Worm (Caenorhabditis elegans) whole organism, L1 larva: ENCODE measurements around the gene F44D12.2.

Experiments used
- C16A3.4 ChIP-seq: fragments of 150-350 bp; optimal IDR thresholded peaks from 2 replicates; lab custom pipeline; 2014; ENCODE audit warnings: missing biosample characterization, missing genetic modification characterization
- C34B4.2 ChIP-seq: sonication (generic microtip); optimal IDR thresholded peaks from 2 replicates; lab custom pipeline; 2017; ENCODE audit warnings: mild to moderate bottlenecking, missing genetic modification characterization, missing compliant biosample characterization
- F16B12.6 ChIP-seq: fragments of 150-350 bp; optimal IDR thresholded peaks from 2 replicates; lab custom pipeline; 2014; ENCODE audit warnings: missing biosample characterization, missing genetic modification characterization
- alr-1 ChIP-seq: fragments of 200-800 bp; sonication (Bioruptor generic); optimal IDR thresholded peaks from 2 replicates; lab custom pipeline; 2018; ENCODE audit warnings: borderline replicate concordance, mild to moderate bottlenecking, missing genetic modification characterization, missing compliant biosample characterization
- ama-1 ChIP-seq: fragments of 150-350 bp; optimal IDR thresholded peaks from 2 replicates; lab custom pipeline; 2014
- ceh-63 ChIP-seq: fragments of 200-800 bp; sonication (Bioruptor generic); optimal IDR thresholded peaks from 2 replicates; lab custom pipeline; 2018; ENCODE audit warnings: mild to moderate bottlenecking, missing genetic modification characterization, missing compliant biosample characterization
- ceh-82 ChIP-seq, 3 experiments: fragments of 150-350 bp in 1 of 3; sonication (generic microtip) in 2 of 3; optimal IDR thresholded peaks; 2 replicates each; lab custom pipeline; 2014 to 2017; ENCODE audit warnings: missing biosample characterization in 3 of 3, missing genetic modification characterization in 3 of 3
- ceh-88 ChIP-seq: fragments of 200-800 bp; sonication (Bioruptor generic); IDR thresholded peaks from 2 replicates; pipeline ENCODE4 v1.3.6; 2022; ENCODE audit warnings: missing genetic modification characterization, missing compliant biosample characterization
- ces-1 ChIP-seq: fragments of 150-350 bp; optimal IDR thresholded peaks from 2 replicates; lab custom pipeline; 2014; ENCODE audit warnings: missing biosample characterization, missing genetic modification reagents, missing genetic modification characterization
- dpl-1 ChIP-seq, 3 experiments: fragments of 150-350 bp in 2 of 3; sonication (generic microtip) in 1 of 3; optimal IDR thresholded peaks; 2 replicates each; lab custom pipeline; 2014 to 2017; ENCODE audit warnings: missing biosample characterization in 3 of 3, missing genetic modification characterization in 3 of 3, missing genetic modification reagents in 3 of 3
- efl-3 ChIP-seq: fragments of 200-800 bp; sonication (Bioruptor generic); optimal IDR thresholded peaks from 2 replicates; lab custom pipeline; 2018; ENCODE audit warnings: mild to moderate bottlenecking, missing genetic modification characterization, missing compliant biosample characterization
- elt-2 ChIP-seq: sonication (generic microtip); optimal IDR thresholded peaks from 2 replicates; lab custom pipeline; 2016; ENCODE audit warnings: missing genetic modification characterization, mild to moderate bottlenecking, inconsistent platforms, missing compliant biosample characterization, missing genetic modification reagents
- elt-3 ChIP-seq, 6 experiments: fragments of 150-350 bp in 1 of 6; sonication (generic microtip); optimal IDR thresholded peaks; 2 replicates each; lab custom pipeline; 2017 to 2018; ENCODE audit warnings: missing biosample characterization in 6 of 6, missing genetic modification characterization in 6 of 6, inconsistent platforms in 1 of 6
- ets-5 ChIP-seq: fragments of 200-800 bp; sonication (Bioruptor generic); IDR thresholded peaks from 2 replicates; pipeline ENCODE4 v1.3.6; 2022; ENCODE audit warnings: missing genetic modification characterization, missing compliant biosample characterization
- fkh-10 ChIP-seq: sonication (generic microtip); optimal IDR thresholded peaks from 2 replicates; lab custom pipeline; 2017; ENCODE audit warnings: missing biosample characterization, missing genetic modification reagents, missing genetic modification characterization
- fkh-4 ChIP-seq: sonication (generic microtip); optimal IDR thresholded peaks from 2 replicates; lab custom pipeline; 2016; ENCODE audit warnings: missing compliant biosample characterization, missing genetic modification characterization, borderline replicate concordance
- fkh-8 ChIP-seq: sonication (generic microtip); optimal IDR thresholded peaks from 2 replicates; lab custom pipeline; 2016; ENCODE audit warnings: mild to moderate bottlenecking, missing genetic modification characterization, missing compliant biosample characterization
- grh-1 ChIP-seq: fragments of 200-800 bp; sonication (Bioruptor generic); IDR thresholded peaks from 2 replicates; pipeline ENCODE4 v1.3.6; 2022; ENCODE audit warnings: missing genetic modification reagents, missing genetic modification characterization, missing compliant biosample characterization
- hlh-17 ChIP-seq: fragments of 200-800 bp; sonication (Bioruptor generic); optimal IDR thresholded peaks from 2 replicates; lab custom pipeline; 2018; ENCODE audit warnings: missing genetic modification characterization, mild to moderate bottlenecking, missing compliant biosample characterization, moderate library complexity, borderline replicate concordance
- lin-13 ChIP-seq: fragments of 150-350 bp; optimal IDR thresholded peaks from 2 replicates; lab custom pipeline; 2014; ENCODE audit warnings: missing biosample characterization, missing genetic modification reagents, missing genetic modification characterization
- lin-14 ChIP-seq: fragments of 200-800 bp; sonication (Bioruptor generic); optimal IDR thresholded peaks from 2 replicates; lab custom pipeline; 2018; ENCODE audit warnings: mild to moderate bottlenecking, missing genetic modification characterization, moderate library complexity, missing compliant biosample characterization
- lin-39 ChIP-seq: fragments of 150-350 bp; optimal IDR thresholded peaks from 2 replicates; lab custom pipeline; 2014; ENCODE audit warnings: missing biosample characterization, missing genetic modification reagents, missing genetic modification characterization
- lir-3 ChIP-seq: sonication (generic microtip); optimal IDR thresholded peaks from 2 replicates; lab custom pipeline; 2016; ENCODE audit warnings: mild to moderate bottlenecking, missing genetic modification characterization, moderate library complexity, missing compliant biosample characterization; ENCODE audit not compliant: poor library complexity
- lsy-2 ChIP-seq, 2 experiments: fragments of 150-350 bp; optimal IDR thresholded peaks; 2 replicates each; lab custom pipeline; 2014; ENCODE audit warnings: missing biosample characterization in 2 of 2, missing genetic modification characterization in 2 of 2
- mab-9 ChIP-seq: fragments of 200-800 bp; sonication (Bioruptor generic); IDR thresholded peaks from 2 replicates; pipeline ENCODE4 v1.3.6; 2022; ENCODE audit warnings: missing genetic modification reagents, missing genetic modification characterization, missing compliant biosample characterization
- mdl-1 ChIP-seq, 2 experiments: fragments of 150-350 bp; optimal IDR thresholded peaks; 2 replicates each; lab custom pipeline; 2014 to 2017; ENCODE audit warnings: missing biosample characterization in 2 of 2, missing genetic modification characterization in 2 of 2, inconsistent platforms in 1 of 2
- mef-2 ChIP-seq: fragments of 150-350 bp; optimal IDR thresholded peaks from 2 replicates; lab custom pipeline; 2014; ENCODE audit warnings: missing biosample characterization, missing genetic modification characterization
- mep-1 ChIP-seq: fragments of 150-350 bp; optimal IDR thresholded peaks from 2 replicates; lab custom pipeline; 2014; ENCODE audit warnings: missing biosample characterization, missing genetic modification characterization
- nhr-11 ChIP-seq: fragments of 150-350 bp; optimal IDR thresholded peaks from 2 replicates; lab custom pipeline; 2014; ENCODE audit warnings: missing biosample characterization, missing genetic modification characterization
- nhr-19 ChIP-seq: fragments of 200-800 bp; sonication (Bioruptor generic); conservative IDR thresholded peaks from 2 replicates; pipeline ENCODE4 v1.3.6; 2022; ENCODE audit warnings: missing genetic modification characterization, missing compliant biosample characterization
- nhr-28 ChIP-seq: fragments of 150-350 bp; optimal IDR thresholded peaks from 2 replicates; lab custom pipeline; 2014; ENCODE audit warnings: missing biosample characterization, missing genetic modification characterization
- nhr-47 ChIP-seq: sonication (generic microtip); optimal IDR thresholded peaks from 2 replicates; lab custom pipeline; 2016; ENCODE audit warnings: mild to moderate bottlenecking, missing genetic modification characterization, moderate library complexity, missing compliant biosample characterization
- nhr-77 ChIP-seq: fragments of 150-350 bp; optimal IDR thresholded peaks from 2 replicates; lab custom pipeline; 2014; ENCODE audit warnings: missing biosample characterization, missing genetic modification characterization
- nhr-90 ChIP-seq: sonication (generic microtip); optimal IDR thresholded peaks from 2 replicates; lab custom pipeline; 2016; ENCODE audit warnings: mild to moderate bottlenecking, missing genetic modification characterization, missing compliant biosample characterization; ENCODE audit not compliant: poor library complexity
- pag-3 ChIP-seq: sonication (generic microtip); optimal IDR thresholded peaks from 2 replicates; lab custom pipeline; 2017; ENCODE audit warnings: missing genetic modification characterization, mild to moderate bottlenecking, missing compliant biosample characterization, antibody characterized with exemption, borderline replicate concordance; ENCODE audit not compliant: insufficient read depth
- pax-3 ChIP-seq: fragments of 200-800 bp; sonication (Bioruptor generic); optimal IDR thresholded peaks from 2 replicates; lab custom pipeline; 2018; ENCODE audit warnings: mild to moderate bottlenecking, missing genetic modification characterization, moderate library complexity, missing compliant biosample characterization
- rnt-1 ChIP-seq: sonication (generic microtip); optimal IDR thresholded peaks from 2 replicates; lab custom pipeline; 2016; ENCODE audit warnings: mild to moderate bottlenecking, missing genetic modification characterization, moderate library complexity, missing compliant biosample characterization
- skn-1 ChIP-seq: fragments of 150-350 bp; optimal IDR thresholded peaks from 2 replicates; lab custom pipeline; 2014; ENCODE audit warnings: missing biosample characterization, missing genetic modification characterization
- snu-23 ChIP-seq: sonication (generic microtip); optimal IDR thresholded peaks from 2 replicates; lab custom pipeline; 2016; ENCODE audit warnings: missing genetic modification characterization, missing compliant biosample characterization
- sox-4 ChIP-seq: sonication (generic microtip); optimal IDR thresholded peaks from 2 replicates; lab custom pipeline; 2016; ENCODE audit warnings: missing genetic modification characterization, missing compliant biosample characterization
- sup-37 ChIP-seq: fragments of 200-800 bp; sonication (Bioruptor generic); optimal IDR thresholded peaks from 2 replicates; lab custom pipeline; 2018; ENCODE audit warnings: mild to moderate bottlenecking, missing genetic modification characterization, missing compliant biosample characterization
- swsn-7 ChIP-seq: sonication (generic microtip); optimal IDR thresholded peaks from 2 replicates; lab custom pipeline; 2016; ENCODE audit warnings: missing genetic modification characterization, missing compliant biosample characterization
- tlp-1 ChIP-seq: fragments of 150-350 bp; optimal IDR thresholded peaks from 2 replicates; lab custom pipeline; 2014; ENCODE audit warnings: missing biosample characterization, missing genetic modification characterization
- unc-86 ChIP-seq: sonication (generic microtip); optimal IDR thresholded peaks from 2 replicates; lab custom pipeline; 2016; ENCODE audit warnings: missing genetic modification characterization, missing compliant biosample characterization
- unc-98 ChIP-seq: fragments of 200-800 bp; sonication (Bioruptor generic); IDR thresholded peaks from 2 replicates; pipeline ENCODE4 v1.3.6; 2022; ENCODE audit warnings: missing genetic modification characterization, missing compliant biosample characterization
- xbp-1 ChIP-seq: sonication (generic microtip); optimal IDR thresholded peaks from 2 replicates; lab custom pipeline; 2016; ENCODE audit warnings: missing genetic modification characterization, missing compliant biosample characterization
- zag-1 ChIP-seq: fragments of 150-350 bp; optimal IDR thresholded peaks from 2 replicates; lab custom pipeline; 2014; ENCODE audit warnings: missing biosample characterization, missing genetic modification characterization
- zip-4 ChIP-seq: fragments of 200-800 bp; sonication (Bioruptor generic); optimal IDR thresholded peaks from 2 replicates; lab custom pipeline; 2018; ENCODE audit warnings: mild to moderate bottlenecking, missing genetic modification characterization, moderate library complexity, missing compliant biosample characterization
- ztf-11 ChIP-seq, 2 experiments: sonication (generic microtip); optimal IDR thresholded peaks; 2 replicates each; lab custom pipeline; 2016 to 2017; ENCODE audit warnings: missing genetic modification characterization in 2 of 2, missing biosample characterization in 1 of 2, missing compliant biosample characterization in 1 of 2

The F44D12.2 gene

DNA sequence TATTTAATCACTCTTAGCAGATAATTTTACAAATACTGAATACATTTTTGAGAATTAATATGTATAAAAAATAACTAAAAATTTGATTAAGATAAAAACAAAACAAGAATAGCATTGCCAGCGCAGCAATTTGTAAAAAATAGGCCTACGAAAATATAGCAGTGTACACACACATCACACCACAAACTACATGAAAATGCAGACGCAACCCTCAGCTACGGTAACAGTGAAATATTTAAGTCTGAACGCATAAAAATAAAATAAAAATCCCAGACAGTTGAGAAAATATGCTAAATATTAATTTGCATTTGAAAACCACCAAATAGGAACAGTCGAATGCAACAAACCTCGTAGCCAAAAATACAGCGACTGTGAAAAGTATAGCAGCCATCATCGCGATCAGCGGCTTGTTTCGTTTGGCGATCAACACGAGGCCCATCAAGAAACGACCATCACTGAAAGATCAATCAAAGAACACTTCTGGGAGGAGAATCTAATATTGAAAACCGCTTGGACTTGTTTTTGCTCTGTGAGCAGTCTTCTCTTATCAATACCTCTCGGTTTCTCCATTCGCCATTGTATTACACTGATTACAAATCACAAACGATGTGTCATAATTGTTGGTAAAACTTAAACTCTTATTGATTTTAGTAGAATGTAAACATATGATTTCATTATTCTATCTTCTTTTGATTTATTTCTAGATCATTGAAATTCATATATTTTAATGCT lies 18.9 kb downstream of the F44D12.2 start, which contains the start of gene pyp-1 (continued):
- TF ChIP-seq fkh-4 (tag; lab: Kevin White, UChicago) (no peak), hlh-17 (GFP tag; lab: Kevin White, UChicago) (no peak), nhr-11 (no peak), efl-3 (GFP tag; lab: Kevin White, UChicago) (no peak), mep-1 (peak; percentile 46), fkh-8 (no peak), lir-3 (tag; lab: Kevin White, UChicago) (no peak), ztf-11 (tag; optimal IDR thresholded peaks at IDR 0.05; lab: Kevin White, UChicago) (no peak), ceh-82 (tag; optimal IDR thresholded peaks at IDR 0.05; lab: Kevin White, UChicago) (no peak), ama-1 (lab: Kevin White, UChicago) (no peak), tlp-1 (tag; lab: Kevin White, UChicago) (no peak), F16B12.6 (tag; lab: Kevin White, UChicago) (peak; percentile 78), nhr-90 (tag; lab: Kevin White, UChicago) (no peak), swsn-7 (no peak), ceh-63 (GFP tag; lab: Kevin White, UChicago) (no peak), xbp-1 (peak; percentile 10), ces-1 (GFP tag; lab: Kevin White, UChicago) (no peak), mdl-1 (tag; optimal IDR thresholded peaks at IDR 0.05; lab: Kevin White, UChicago) (peak in 1 of 2 experiments; percentile 28), elt-3 (tag; optimal IDR thresholded peaks at IDR 0.05; lab: Kevin White, UChicago) (no peak), alr-1 (no peak), lin-13 (no peak), lsy-2 (tag; optimal IDR thresholded peaks at IDR 0.05; lab: Kevin White, UChicago) (peak; percentile 11 to 72), zag-1 (no peak), skn-1 (tag; lab: Kevin White, UChicago) (no peak), sup-37 (GFP tag; lab: Kevin White, UChicago) (no peak), mab-9 (GFP tag; lab: Robert Waterston, UW) (no peak), grh-1 (GFP tag; lab: Robert Waterston, UW) (no peak), nhr-77 (tag; lab: Kevin White, UChicago) (no peak), pag-3 (tag; lab: Kevin White, UChicago) (no peak), elt-2 (tag; lab: Kevin White, UChicago) (peak; percentile 20), nhr-28 (tag; lab: Kevin White, UChicago) (no peak)
- TF ChIP-seq, all 84 proteins: peak for 15

DNA sequence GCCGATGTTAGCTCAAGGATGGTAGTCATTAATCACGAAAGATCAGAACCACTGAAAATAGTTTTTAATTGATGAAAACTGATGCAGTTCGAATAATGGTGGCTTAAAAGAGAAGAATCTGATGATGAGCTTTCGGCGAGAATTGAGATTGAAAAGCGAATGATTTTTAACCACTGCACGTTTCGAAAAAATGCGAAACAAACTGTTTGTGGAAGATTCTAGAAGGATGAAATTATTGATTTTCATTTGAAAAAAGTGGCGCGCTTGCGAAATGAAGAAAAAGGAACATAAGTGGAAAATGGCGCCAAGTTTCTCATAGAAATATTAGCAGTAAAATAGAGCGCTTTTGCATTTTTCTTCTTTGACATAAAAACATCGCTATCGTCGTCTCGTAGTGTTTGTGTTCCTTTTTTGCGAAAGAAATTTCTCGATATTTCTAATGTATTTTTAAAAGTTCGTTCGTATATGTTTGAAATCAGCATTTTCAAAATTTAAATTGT lies 22.6 kb downstream of the F44D12.2 start, which contains the start of gene uba-1:
uba-1 (minus strand) TSS at position 51 of the 500 bp plus-strand sequence.
- TF ChIP-seq tlp-1 (tag; lab: Kevin White, UChicago) (no peak), unc-98 (GFP tag; lab: Robert Waterston, UW) (no peak), lin-39 (tag; lab: Kevin White, UChicago) (no peak), nhr-77 (tag; lab: Kevin White, UChicago) (no peak), C16A3.4 (tag; lab: Kevin White, UChicago) (no peak), ets-5 (no peak), C34B4.2 (tag; lab: Kevin White, UChicago) (no peak), sox-4 (tag; lab: Kevin White, UChicago) (no peak), dpl-1 (GFP tag; optimal IDR thresholded peaks at IDR 0.05; lab: Kevin White, UChicago) (peak in 1 of 3 experiments; percentile 51), nhr-11 (no peak), zip-4 (GFP tag; lab: Kevin White, UChicago) (no peak), fkh-8 (no peak), snu-23 (GFP tag; lab: Kevin White, UChicago) (no peak), rnt-1 (tag; lab: Kevin White, UChicago) (no peak), unc-86 (no peak), pax-3 (no peak), sup-37 (GFP tag; lab: Kevin White, UChicago) (no peak), lin-14 (peak; percentile 9), swsn-7 (no peak), nhr-47 (tag; lab: Kevin White, UChicago) (peak; percentile 13), nhr-19 (GFP tag; lab: Robert Waterston, UW) (no peak), lsy-2 (tag; optimal IDR thresholded peaks at IDR 0.05; lab: Kevin White, UChicago) (peak in 1 of 2 experiments; percentile 26), mef-2 (no peak), hlh-17 (GFP tag; lab: Kevin White, UChicago) (no peak), grh-1 (GFP tag; lab: Robert Waterston, UW) (no peak), ceh-88 (GFP tag; lab: Robert Waterston, UW) (no peak), fkh-10 (no peak)
